Worm (Caenorhabditis elegans) whole organism, early embryonic: ENCODE data around the gene ZK1236.5.

Experiments used
- F13C5.2 ChIP-seq: sonication (generic microtip); optimal IDR thresholded peaks from 2 replicates; lab custom pipeline; 2017; ENCODE audit warnings: mild to moderate bottlenecking, missing genetic modification characterization, inconsistent platforms, missing compliant biosample characterization
- aly-1 ChIP-seq: sonication (generic microtip); optimal IDR thresholded peaks from 2 replicates; lab custom pipeline; 2016; ENCODE audit warnings: missing genetic modification characterization, missing compliant biosample characterization
- ama-1 ChIP-seq: fragments of 150-350 bp; optimal IDR thresholded peaks from 2 replicates; lab custom pipeline; 2014
- ceh-13 ChIP-seq: fragments of 200-800 bp; sonication (Bioruptor generic); optimal IDR thresholded peaks from 2 replicates; lab custom pipeline; 2018; ENCODE audit warnings: mild to moderate bottlenecking, missing genetic modification characterization, missing compliant biosample characterization
- flt-1 ChIP-seq: fragments of 200-800 bp; sonication (Bioruptor generic); IDR thresholded peaks from 2 replicates; pipeline ENCODE4 v1.3.6; 2022; ENCODE audit warnings: missing genetic modification characterization, missing compliant biosample characterization
- hmbx-1 ChIP-seq: sonication (generic microtip); optimal IDR thresholded peaks from 2 replicates; lab custom pipeline; 2016; ENCODE audit warnings: mild to moderate bottlenecking, missing genetic modification characterization, missing compliant biosample characterization
- hnd-1 ChIP-seq: sonication (generic microtip); optimal IDR thresholded peaks from 2 replicates; lab custom pipeline; 2016; ENCODE audit warnings: missing genetic modification characterization, missing compliant biosample characterization
- scrt-1 ChIP-seq: fragments of 200-800 bp; sonication (Bioruptor generic); IDR thresholded peaks from 2 replicates; pipeline ENCODE4 v1.3.6; 2022; ENCODE audit warnings: missing genetic modification characterization, missing compliant biosample characterization
- sea-1 ChIP-seq: fragments of 200-800 bp; sonication (Bioruptor generic); conservative IDR thresholded peaks from 2 replicates; pipeline ENCODE4 v1.3.6; 2022; ENCODE audit warnings: missing genetic modification characterization, missing compliant biosample characterization
- tbx-11 ChIP-seq: fragments of 200-800 bp; sonication (Bioruptor generic); IDR thresholded peaks from 2 replicates; pipeline ENCODE4 v1.3.6; 2022; ENCODE audit warnings: missing genetic modification characterization, missing compliant biosample characterization
- tra-4 ChIP-seq: sonication (generic microtip); optimal IDR thresholded peaks from 2 replicates; lab custom pipeline; 2017; ENCODE audit warnings: missing genetic modification characterization, missing compliant biosample characterization

DNA sequence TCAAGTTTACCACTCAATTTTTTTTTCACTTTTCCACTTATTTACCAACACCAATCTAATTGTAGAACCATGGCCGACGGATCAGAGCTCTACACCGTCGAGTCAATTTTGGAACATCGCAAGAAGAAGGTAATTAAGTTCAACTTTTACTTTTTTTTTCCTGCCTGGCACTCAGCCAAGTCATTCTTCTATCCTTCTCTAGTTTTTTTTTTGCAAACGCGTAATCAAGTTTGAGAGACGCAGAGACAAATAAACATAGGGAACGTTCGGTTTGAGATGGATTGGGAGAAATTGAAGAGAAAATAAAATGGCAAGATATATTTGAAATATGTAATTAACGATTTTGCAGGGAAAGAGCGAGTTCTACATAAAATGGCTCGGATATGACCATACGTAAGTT is 5.7 kb downstream of the ZK1236.5 start, which contains the start of gene cec-1:
- TF ChIP-seq hmbx-1 (no peak), ama-1 (no peak), F13C5.2 (tag; lab: Kevin White, UChicago) (no peak), tra-4 (tag; lab: Kevin White, UChicago) (no peak), flt-1 (GFP tag; lab: Robert Waterston, UW) (no peak), sea-1 (GFP tag; lab: Robert Waterston, UW) (no peak), aly-1 (tag; lab: Kevin White, UChicago) (no peak), hnd-1 (tag; lab: Kevin White, UChicago) (no peak), ceh-13 (GFP tag; lab: Kevin White, UChicago) (no peak), tbx-11 (GFP tag; lab: Robert Waterston, UW) (no peak), scrt-1 (no peak)
